Worm (Caenorhabditis elegans): ENCODE measurements around the gene ttr-54.

DNA sequence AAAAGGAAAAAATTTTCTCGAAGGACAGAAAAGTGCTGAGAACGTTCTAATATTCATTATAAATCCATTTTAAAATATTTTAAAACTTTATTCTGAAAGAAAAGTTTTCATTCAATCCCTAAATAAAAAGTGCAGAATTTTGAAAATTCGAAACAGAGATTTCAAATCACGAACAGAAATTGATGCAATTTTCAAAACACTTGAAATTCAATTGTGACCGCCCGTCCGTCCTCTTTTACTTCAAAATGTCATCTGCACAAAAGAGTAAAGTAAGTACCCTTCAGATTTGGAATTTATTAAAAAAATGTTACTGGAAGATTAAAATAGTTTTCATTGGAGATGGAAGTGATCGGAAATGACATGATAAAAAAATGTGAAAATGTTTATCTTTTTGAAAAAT, 32.9 kb downstream of the ttr-54 start:
- no peak for TF ChIP-seq gei-17 (GFP tag; optimal IDR thresholded peaks at IDR 0.05)
- TF ChIP-seq C17E4.6 (GFP tag; IDR thresholded peaks at IDR 0.05): no peak
- no peak for TF ChIP-seq nhr-179 (tag; optimal IDR thresholded peaks at IDR 0.05)
- TF ChIP-seq lin-40 (tag; optimal IDR thresholded peaks at IDR 0.05): no peak
- TF ChIP-seq ama-1 (optimal IDR thresholded peaks at IDR 0.05): no peak
- no peak for TF ChIP-seq ama-1 (GFP tag; optimal IDR thresholded peaks at IDR 0.05)
- TF ChIP-seq ztf-25 (GFP tag; IDR thresholded peaks at IDR 0.05): no peak
- TF ChIP-seq snpc-1.3 (tag; optimal IDR thresholded peaks at IDR 0.05; ENCODE audit: insufficient read depth): no peak
- TF ChIP-seq F23B12.7 (tag; optimal IDR thresholded peaks at IDR 0.05; ENCODE audit: insufficient read depth): no peak
- no peak for TF ChIP-seq unc-62 (GFP tag; optimal IDR thresholded peaks at IDR 0.05)
- TF ChIP-seq repo-1 (tag; optimal IDR thresholded peaks at IDR 0.05): no peak
- TF ChIP-seq atf-7 (tag; optimal IDR thresholded peaks at IDR 0.05): no peak
- no peak for TF ChIP-seq ccch-3 (GFP tag; optimal IDR thresholded peaks at IDR 0.05)
- no peak for TF ChIP-seq him-1 (tag; optimal IDR thresholded peaks at IDR 0.05)

Measured in whole organism, young adult.